Worm (Caenorhabditis elegans) whole organism, young adult: Measurements from ENCODE around the gene K02D10.2.

Experiments
- B0261.1 ChIP-seq: sonication (generic microtip); optimal IDR thresholded peaks from 2 replicates; lab custom pipeline; 2016; ENCODE audit warnings: mild to moderate bottlenecking, missing genetic modification characterization, moderate library complexity, missing compliant biosample characterization
- B0336.3 ChIP-seq: fragments of 200-800 bp; sonication (Bioruptor generic); IDR thresholded peaks from 2 replicates; pipeline ENCODE4 v1.3.6; 2022; ENCODE audit warnings: missing genetic modification characterization, missing compliant biosample characterization
- C06A6.2 ChIP-seq: fragments of 200-800 bp; sonication (Bioruptor generic); conservative IDR thresholded peaks from 2 replicates; pipeline ENCODE4 v1.3.6; 2022; ENCODE audit warnings: missing genetic modification characterization, missing compliant biosample characterization
- C17E4.6 ChIP-seq: fragments of 200-800 bp; sonication (Bioruptor generic); IDR thresholded peaks from 2 replicates; pipeline ENCODE4 v1.3.6; 2022; ENCODE audit warnings: missing genetic modification reagents, missing genetic modification characterization, missing compliant biosample characterization
- D2030.7 ChIP-seq: fragments of 200-800 bp; sonication (Bioruptor generic); IDR thresholded peaks from 2 replicates; pipeline ENCODE4 v1.3.6; 2022; ENCODE audit warnings: missing genetic modification reagents, missing genetic modification characterization, missing compliant biosample characterization
- F22D6.2 ChIP-seq: sonication (generic microtip); optimal IDR thresholded peaks from 2 replicates; lab custom pipeline; 2016; ENCODE audit warnings: mild to moderate bottlenecking, missing genetic modification characterization, missing compliant biosample characterization
- F23B12.7 ChIP-seq: sonication (generic microtip); optimal IDR thresholded peaks from 2 replicates; lab custom pipeline; 2017; ENCODE audit warnings: missing genetic modification characterization, mild to moderate bottlenecking, missing compliant biosample characterization, antibody characterized with exemption, moderate library complexity; ENCODE audit not compliant: insufficient read depth
- F33H1.4 ChIP-seq: fragments of 200-800 bp; sonication (Bioruptor generic); IDR thresholded peaks from 2 replicates; pipeline ENCODE4 v1.3.6; 2022; ENCODE audit warnings: missing genetic modification reagents, missing genetic modification characterization, missing compliant biosample characterization
- F49E8.2 ChIP-seq: sonication (generic microtip); optimal IDR thresholded peaks from 3 replicates; lab custom pipeline; 2017; ENCODE audit warnings: missing genetic modification characterization, mild to moderate bottlenecking, missing compliant biosample characterization, antibody characterized with exemption, moderate library complexity; ENCODE audit not compliant: insufficient read depth
- F57A8.1 ChIP-seq: fragments of 200-800 bp; sonication (Bioruptor generic); optimal IDR thresholded peaks from 2 replicates; lab custom pipeline; 2018; ENCODE audit warnings: mild to moderate bottlenecking, missing genetic modification characterization, moderate library complexity, missing compliant biosample characterization
- K12H6.12 ChIP-seq: fragments of 200-800 bp; sonication (Bioruptor generic); optimal IDR thresholded peaks from 2 replicates; lab custom pipeline; 2018; ENCODE audit warnings: mild to moderate bottlenecking, missing genetic modification characterization, missing compliant biosample characterization
- T07F8.4 ChIP-seq: sonication (generic microtip); optimal IDR thresholded peaks from 2 replicates; lab custom pipeline; 2016; ENCODE audit warnings: mild to moderate bottlenecking, missing genetic modification characterization, moderate library complexity, missing compliant biosample characterization
- Y56A3A.18 ChIP-seq: fragments of 200-800 bp; sonication (Bioruptor generic); IDR thresholded peaks from 2 replicates; pipeline ENCODE4 v1.3.6; 2022; ENCODE audit warnings: missing genetic modification reagents, missing genetic modification characterization, missing compliant biosample characterization
- Y79H2A.3 ChIP-seq: fragments of 200-800 bp; sonication (Bioruptor generic); conservative IDR thresholded peaks from 2 replicates; pipeline ENCODE4 v1.3.6; 2022; ENCODE audit warnings: missing genetic modification reagents, missing genetic modification characterization, missing compliant biosample characterization
- ama-1 ChIP-seq, 3 experiments: fragments of 150-350 bp in 1 of 3; sonication (generic microtip) in 2 of 3; optimal IDR thresholded peaks; 2 replicates each; lab custom pipeline; 2014 to 2018; ENCODE audit warnings: missing biosample characterization in 2 of 3, missing genetic modification characterization in 2 of 3, missing genetic modification reagents in 2 of 3
- attf-5 ChIP-seq: fragments of 200-800 bp; sonication (Bioruptor generic); optimal IDR thresholded peaks from 2 replicates; lab custom pipeline; 2018; ENCODE audit warnings: mild to moderate bottlenecking, missing genetic modification characterization, missing compliant biosample characterization
- bed-1 ChIP-seq: fragments of 200-800 bp; sonication (Bioruptor generic); IDR thresholded peaks from 2 replicates; pipeline ENCODE4 v1.3.6; 2022; ENCODE audit warnings: missing genetic modification reagents, missing genetic modification characterization, missing compliant biosample characterization
- ccch-3 ChIP-seq: fragments of 200-800 bp; sonication (Bioruptor generic); optimal IDR thresholded peaks from 2 replicates; lab custom pipeline; 2018; ENCODE audit warnings: mild to moderate bottlenecking, missing genetic modification characterization, missing compliant biosample characterization
- ceh-27 ChIP-seq: fragments of 200-800 bp; sonication (Bioruptor generic); optimal IDR thresholded peaks from 2 replicates; lab custom pipeline; 2018; ENCODE audit warnings: mild to moderate bottlenecking, missing genetic modification characterization, moderate library complexity, missing compliant biosample characterization
- ceh-40 ChIP-seq: fragments of 200-800 bp; sonication (Bioruptor generic); IDR thresholded peaks from 2 replicates; pipeline ENCODE4 v1.3.6; 2022; ENCODE audit warnings: missing genetic modification characterization, missing compliant biosample characterization
- ceh-58 ChIP-seq: fragments of 200-800 bp; sonication (Bioruptor generic); IDR thresholded peaks from 2 replicates; pipeline ENCODE4 v1.3.6; 2022; ENCODE audit warnings: missing genetic modification characterization, missing compliant biosample characterization
- chd-7 ChIP-seq: sonication (generic microtip); optimal IDR thresholded peaks from 2 replicates; lab custom pipeline; 2016; ENCODE audit warnings: mild to moderate bottlenecking, missing genetic modification characterization, moderate library complexity, missing compliant biosample characterization
- die-1 ChIP-seq: sonication (generic microtip); optimal IDR thresholded peaks from 2 replicates; lab custom pipeline; 2016; ENCODE audit warnings: missing genotype, mild to moderate bottlenecking, missing genetic modification characterization, missing compliant biosample characterization
- dpff-1 ChIP-seq: sonication (generic microtip); optimal IDR thresholded peaks from 2 replicates; lab custom pipeline; 2017; ENCODE audit warnings: mild to moderate bottlenecking, missing genetic modification characterization, missing compliant biosample characterization
- egl-44 ChIP-seq: fragments of 200-800 bp; sonication (Bioruptor generic); IDR thresholded peaks from 2 replicates; pipeline ENCODE4 v1.3.6; 2022; ENCODE audit warnings: missing genetic modification reagents, missing genetic modification characterization, missing compliant biosample characterization
- ets-4 ChIP-seq: fragments of 200-800 bp; sonication (Bioruptor generic); optimal IDR thresholded peaks from 2 replicates; lab custom pipeline; 2018; ENCODE audit warnings: mild to moderate bottlenecking, missing genetic modification characterization, missing compliant biosample characterization
- fkh-3 ChIP-seq: sonication (generic microtip); optimal IDR thresholded peaks from 2 replicates; lab custom pipeline; 2016; ENCODE audit warnings: mild to moderate bottlenecking, missing genetic modification characterization, missing compliant biosample characterization
- gei-17 ChIP-seq: fragments of 200-800 bp; sonication (Bioruptor generic); optimal IDR thresholded peaks from 2 replicates; lab custom pipeline; 2018; ENCODE audit warnings: mild to moderate bottlenecking, missing genetic modification characterization, missing compliant biosample characterization
- hmg-20 ChIP-seq: fragments of 200-800 bp; sonication (Bioruptor generic); IDR thresholded peaks from 2 replicates; pipeline ENCODE4 v1.3.6; 2022; ENCODE audit warnings: missing genetic modification reagents, missing genetic modification characterization, missing compliant biosample characterization
- lin-26 ChIP-seq: fragments of 200-800 bp; sonication (Bioruptor generic); IDR thresholded peaks from 2 replicates; pipeline ENCODE4 v1.3.6; 2022; ENCODE audit warnings: missing genetic modification reagents, missing genetic modification characterization, missing compliant biosample characterization
- lin-35 ChIP-seq, 3 experiments: fragments of 150-350 bp in 2 of 3; sonication (generic microtip) in 1 of 3; optimal IDR thresholded peaks; 2 replicates each; lab custom pipeline; 2014 to 2018; ENCODE audit warnings: missing biosample characterization in 3 of 3, missing genetic modification characterization in 3 of 3, missing genetic modification reagents in 3 of 3
- lin-40 ChIP-seq: sonication (generic microtip); optimal IDR thresholded peaks from 2 replicates; lab custom pipeline; 2016; ENCODE audit warnings: missing genetic modification characterization, mild to moderate bottlenecking, missing compliant biosample characterization, missing genotype, missing genetic modification reagents
- lsl-1 ChIP-seq: fragments of 200-800 bp; sonication (Bioruptor generic); optimal IDR thresholded peaks from 2 replicates; lab custom pipeline; 2018; ENCODE audit warnings: mild to moderate bottlenecking, missing genetic modification characterization, moderate library complexity, missing compliant biosample characterization
- lsy-27 ChIP-seq: sonication (generic microtip); optimal IDR thresholded peaks from 2 replicates; lab custom pipeline; 2017; ENCODE audit warnings: missing genetic modification characterization, mild to moderate bottlenecking, missing compliant biosample characterization, antibody characterized with exemption, missing genotype, borderline replicate concordance; ENCODE audit not compliant: insufficient read depth
- mcd-1 ChIP-seq: fragments of 200-800 bp; sonication (Bioruptor generic); IDR thresholded peaks from 2 replicates; pipeline ENCODE4 v1.3.6; 2022; ENCODE audit warnings: missing genetic modification reagents, missing genetic modification characterization, missing compliant biosample characterization
- nfyb-1 ChIP-seq: fragments of 200-800 bp; sonication (Bioruptor generic); IDR thresholded peaks from 2 replicates; pipeline ENCODE4 v1.3.6; 2022; ENCODE audit warnings: missing genetic modification reagents, missing genetic modification characterization, missing compliant biosample characterization
- nhr-179 ChIP-seq: sonication (generic microtip); optimal IDR thresholded peaks from 2 replicates; lab custom pipeline; 2016; ENCODE audit warnings: mild to moderate bottlenecking, missing genetic modification characterization, missing compliant biosample characterization
- pha-4 ChIP-seq: fragments of 150-350 bp; sonication (generic microtip); optimal IDR thresholded peaks from 2 replicates; lab custom pipeline; 2014; ENCODE audit warnings: missing biosample characterization, missing genetic modification reagents, missing genetic modification characterization
- rec-8 ChIP-seq, 2 experiments: sonication (generic microtip); optimal IDR thresholded peaks; 2 replicates each; lab custom pipeline; 2016; ENCODE audit warnings: mild to moderate bottlenecking in 2 of 2, missing genetic modification characterization in 2 of 2, missing genetic modification reagents in 2 of 2, missing genotype in 2 of 2, missing biosample characterization in 1 of 2, missing compliant biosample characterization in 1 of 2, moderate library complexity in 1 of 2
- rpc-1 ChIP-seq, 2 experiments: fragments of 150-350 bp in 1 of 2; sonication (generic microtip) in 1 of 2; optimal IDR thresholded peaks; 2 replicates each; lab custom pipeline; 2014 to 2018; ENCODE audit warnings: missing biosample characterization in 1 of 2, missing genetic modification characterization in 1 of 2, missing genetic modification reagents in 1 of 2, missing genotype in 1 of 2
- sdz-38 ChIP-seq: sonication (generic microtip); optimal IDR thresholded peaks from 2 replicates; lab custom pipeline; 2016; ENCODE audit warnings: missing genotype, missing genetic modification characterization, missing compliant biosample characterization
- sptf-2 ChIP-seq: fragments of 200-800 bp; sonication (Bioruptor generic); optimal IDR thresholded peaks from 2 replicates; lab custom pipeline; 2018; ENCODE audit warnings: mild to moderate bottlenecking, missing genetic modification characterization, missing compliant biosample characterization
- tbp1 ChIP-seq: fragments of 200-800 bp; sonication (Bioruptor generic); optimal IDR thresholded peaks from 2 replicates; lab custom pipeline; 2018; ENCODE audit warnings: mild to moderate bottlenecking, missing genetic modification characterization, missing compliant biosample characterization
- tlf-1 ChIP-seq: fragments of 200-800 bp; sonication (Bioruptor generic); optimal IDR thresholded peaks from 2 replicates; lab custom pipeline; 2018; ENCODE audit warnings: mild to moderate bottlenecking, missing genetic modification characterization, missing compliant biosample characterization
- unc-130 ChIP-seq: sonication (generic microtip); optimal IDR thresholded peaks from 2 replicates; lab custom pipeline; 2016; ENCODE audit warnings: missing genetic modification reagents, missing genetic modification characterization, missing compliant biosample characterization
- unc-62 ChIP-seq: fragments of 150-350 bp; optimal IDR thresholded peaks from 2 replicates; lab custom pipeline; 2014; ENCODE audit warnings: missing biosample characterization, missing genetic modification reagents, missing genetic modification characterization
- xnd-1 ChIP-seq: sonication (generic microtip); optimal IDR thresholded peaks from 2 replicates; lab custom pipeline; 2016; ENCODE audit warnings: missing genotype, missing genetic modification reagents, missing genetic modification characterization, missing compliant biosample characterization
- ztf-3 ChIP-seq: fragments of 200-800 bp; sonication (Bioruptor generic); optimal IDR thresholded peaks from 2 replicates; lab custom pipeline; 2018; ENCODE audit warnings: mild to moderate bottlenecking, missing genetic modification characterization, missing compliant biosample characterization

Gene K02D10.2

DNA sequence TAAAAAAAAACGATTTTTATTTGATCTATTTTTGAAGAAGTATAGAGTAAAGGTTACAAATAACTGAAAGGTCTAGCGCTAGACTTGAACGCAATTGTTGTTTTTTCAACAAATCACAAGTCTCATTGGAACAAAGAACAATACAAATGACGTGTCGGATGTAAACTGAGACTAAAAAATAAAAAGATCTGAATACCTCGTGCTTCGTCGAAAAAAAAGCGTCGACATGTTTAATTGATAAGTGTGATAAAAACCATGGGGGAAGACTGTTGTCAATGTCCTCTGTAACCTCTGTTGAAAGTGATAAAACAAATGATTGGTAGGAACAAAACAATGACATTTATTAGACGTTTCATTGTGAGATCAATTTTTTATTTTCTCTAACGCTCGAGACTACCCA lies 11.7 kb upstream of the K02D10.2 start (continued):
- TF ChIP-seq F57A8.1 (GFP tag; lab: Kevin White, UChicago) (no peak), unc-130 (GFP tag; lab: Kevin White, UChicago) (no peak), Y56A3A.18 (GFP tag; lab: Robert Waterston, UW) (no peak), C17E4.6 (GFP tag; lab: Robert Waterston, UW) (no peak), lin-40 (tag; lab: Kevin White, UChicago) (peak; percentile 44), chd-7 (no peak), Y79H2A.3 (GFP tag; lab: Robert Waterston, UW) (no peak), die-1 (tag; lab: Kevin White, UChicago) (peak; percentile 44), nfyb-1 (peak; percentile 23; the same call in 1 of the 2 replicates), xnd-1 (tag; lab: Kevin White, UChicago) (no peak), sdz-38 (tag; lab: Kevin White, UChicago) (no peak), F23B12.7 (tag; lab: Kevin White, UChicago) (no peak), hmg-20 (no peak), ccch-3 (GFP tag; lab: Kevin White, UChicago) (no peak), ztf-3 (GFP tag; lab: Kevin White, UChicago) (no peak), bed-1 (GFP tag; lab: Robert Waterston, UW) (no peak), ceh-27 (no peak), B0336.3 (GFP tag; lab: Robert Waterston, UW) (no peak), tlf-1 (GFP tag; lab: Kevin White, UChicago) (no peak), C06A6.2 (no peak), lsy-27 (no peak), lsl-1 (GFP tag; lab: Kevin White, UChicago) (no peak), F22D6.2 (tag; lab: Kevin White, UChicago) (peak; percentile 7), B0261.1 (tag; lab: Kevin White, UChicago) (no peak), fkh-3 (no peak), unc-62 (peak; percentile 44), egl-44 (no peak), dpff-1 (no peak), lin-35 (GFP tag; optimal IDR thresholded peaks at IDR 0.05; lab: Kevin White, UChicago) (no peak), gei-17 (no peak), nhr-179 (tag; lab: Kevin White, UChicago) (no peak), ceh-40 (GFP tag; lab: Robert Waterston, UW) (no peak), D2030.7 (GFP tag; lab: Robert Waterston, UW) (no peak), K12H6.12 (no peak), ets-4 (no peak), lin-26 (no peak), tbp1 (GFP tag; lab: Kevin White, UChicago) (peak; percentile 25), pha-4 (tag; lab: Kevin White, UChicago) (no peak), F33H1.4 (GFP tag; lab: Robert Waterston, UW) (no peak), F49E8.2 (tag; lab: Kevin White, UChicago) (no peak), ceh-58 (no peak), rpc-1 (optimal IDR thresholded peaks at IDR 0.05; lab: Kevin White, UChicago) (no peak), rpc-1 (tag; optimal IDR thresholded peaks at IDR 0.05; lab: Kevin White, UChicago) (no peak), mcd-1 (GFP tag; lab: Robert Waterston, UW) (no peak), ama-1 (optimal IDR thresholded peaks at IDR 0.05; lab: Kevin White, UChicago) (no peak), ama-1 (GFP tag; optimal IDR thresholded peaks at IDR 0.05; lab: Kevin White, UChicago) (no peak), attf-5 (GFP tag; lab: Kevin White, UChicago) (peak; percentile 49), rec-8 (tag; optimal IDR thresholded peaks at IDR 0.05; lab: Kevin White, UChicago) (no peak), sptf-2 (GFP tag; lab: Kevin White, UChicago) (no peak), T07F8.4 (tag; lab: Kevin White, UChicago) (no peak)
